Fruit fly (Drosophila melanogaster) whole organism, embryonic: ENCODE results near the gene CG14088.
A peak's percentile ranks its signal among the peaks of the same experiment; 100 is the strongest.

Experiments
- Atf-2 ChIP-seq: fragments of 200-800 bp; sonication (Bioruptor generic); optimal IDR thresholded peaks from 2 replicates; lab custom pipeline; 2016; ENCODE audit warnings: missing biosample characterization, missing genetic modification characterization
- Blimp-1 ChIP-seq: fragments of 200-800 bp; sonication (Bioruptor generic); optimal IDR thresholded peaks from 3 replicates; lab custom pipeline; 2018; ENCODE audit warnings: missing biosample characterization, missing genetic modification characterization, mild to moderate bottlenecking, moderate library complexity, missing genetic modification reagents
- BtbVII ChIP-seq: fragments of 200-800 bp; sonication (Bioruptor generic); optimal IDR thresholded peaks from 3 replicates; lab custom pipeline; 2017; ENCODE audit warnings: missing biosample characterization, mild to moderate bottlenecking, missing genetic modification characterization
- CG10431 ChIP-seq: fragments of 200-800 bp; sonication (Bioruptor generic); optimal IDR thresholded peaks from 3 replicates; lab custom pipeline; 2018; ENCODE audit warnings: missing biosample characterization, mild to moderate bottlenecking, missing genetic modification characterization
- CG10543 ChIP-seq: fragments of 200-800 bp; sonication (Bioruptor generic); optimal IDR thresholded peaks from 3 replicates; lab custom pipeline; 2017; ENCODE audit warnings: missing biosample characterization, mild to moderate bottlenecking, missing genetic modification characterization, moderate library complexity
- CG10959 ChIP-seq: fragments of 200-800 bp; sonication (Bioruptor generic); IDR thresholded peaks from 2 replicates; pipeline ENCODE4 v1.3.6; 2022; ENCODE audit warnings: missing biosample characterization, missing genetic modification characterization
- CG11085 ChIP-seq: fragments of 200-800 bp; sonication (Bioruptor generic); IDR thresholded peaks from 2 replicates; pipeline ENCODE4 v1.3.6; 2022; ENCODE audit warnings: missing biosample characterization, missing genetic modification characterization
- CG11504 ChIP-seq: fragments of 200-800 bp; sonication (Bioruptor generic); optimal IDR thresholded peaks from 3 replicates; lab custom pipeline; 2019; ENCODE audit warnings: missing biosample characterization, mild to moderate bottlenecking, missing genetic modification characterization, moderate library complexity
- CG13123 ChIP-seq: fragments of 200-800 bp; sonication (Bioruptor generic); optimal IDR thresholded peaks from 2 replicates; lab custom pipeline; 2016; ENCODE audit warnings: missing biosample characterization, missing genetic modification characterization
- CG13894 ChIP-seq: fragments of 200-800 bp; sonication (Bioruptor generic); optimal IDR thresholded peaks from 3 replicates; lab custom pipeline; 2018; ENCODE audit warnings: missing biosample characterization, mild to moderate bottlenecking, missing genetic modification characterization, moderate library complexity
- CG1529 ChIP-seq: fragments of 200-800 bp; sonication (Bioruptor generic); optimal IDR thresholded peaks from 3 replicates; lab custom pipeline; 2018; ENCODE audit warnings: missing biosample characterization, missing genetic modification characterization
- CG1647 ChIP-seq: fragments of 200-800 bp; sonication (Bioruptor generic); optimal IDR thresholded peaks from 3 replicates; lab custom pipeline; 2016; ENCODE audit warnings: missing biosample characterization, missing genetic modification characterization
- CG2129 ChIP-seq: fragments of 200-800 bp; sonication (Bioruptor generic); IDR thresholded peaks from 2 replicates; pipeline ENCODE4 v1.3.6; 2022; ENCODE audit warnings: missing biosample characterization, missing genetic modification characterization; ENCODE audit not compliant: partially characterized antibody
- CG3065 ChIP-seq: fragments of 200-800 bp; sonication (Bioruptor generic); optimal IDR thresholded peaks from 2 replicates; lab custom pipeline; 2016; ENCODE audit warnings: missing biosample characterization, missing genetic modification characterization
- CG3847 ChIP-seq: fragments of 200-800 bp; sonication (Bioruptor generic); IDR thresholded peaks from 2 replicates; pipeline ENCODE4 v1.3.6; 2022; ENCODE audit warnings: missing biosample characterization, missing genetic modification characterization
- CG4282 ChIP-seq: fragments of 200-800 bp; sonication (Bioruptor generic); optimal IDR thresholded peaks from 2 replicates; lab custom pipeline; 2016; ENCODE audit warnings: missing biosample characterization, missing genetic modification characterization
- CG4707 ChIP-seq: fragments of 200-800 bp; sonication (Bioruptor generic); optimal IDR thresholded peaks from 2 replicates; lab custom pipeline; 2018; ENCODE audit warnings: missing biosample characterization, mild to moderate bottlenecking, missing genetic modification characterization, moderate library complexity
- CG5953 ChIP-seq: fragments of 200-800 bp; sonication (Bioruptor generic); IDR thresholded peaks from 2 replicates; pipeline ENCODE4 v1.3.6; 2022; ENCODE audit warnings: missing biosample characterization, missing genetic modification characterization
- CG6689 ChIP-seq: fragments of 200-800 bp; sonication (Bioruptor generic); IDR thresholded peaks from 2 replicates; pipeline ENCODE4 v1.3.6; 2022; ENCODE audit warnings: missing biosample characterization, missing genetic modification characterization
- CG6813 ChIP-seq: fragments of 200-800 bp; sonication (Bioruptor generic); optimal IDR thresholded peaks from 2 replicates; lab custom pipeline; 2017; ENCODE audit warnings: missing biosample characterization, missing genetic modification characterization, mild to moderate bottlenecking, moderate library complexity, missing genetic modification reagents
- CG7372 ChIP-seq: fragments of 200-800 bp; sonication (Bioruptor generic); IDR thresholded peaks from 2 replicates; pipeline ENCODE4 v1.3.6; 2022; ENCODE audit warnings: missing biosample characterization, missing genetic modification characterization
- CG7963 ChIP-seq: fragments of 200-800 bp; sonication (Bioruptor generic); IDR thresholded peaks from 3 replicates; pipeline ENCODE4 v1.3.6; 2022; ENCODE audit warnings: missing biosample characterization, missing genetic modification characterization; ENCODE audit not compliant: partially characterized antibody
- CG8290 ChIP-seq, 3 experiments: fragments of 200-800 bp; sonication (Bioruptor generic); optimal IDR thresholded peaks; 2 replicates each; lab custom pipeline; 2016 to 2019; ENCODE audit warnings: missing biosample characterization in 3 of 3, missing genetic modification characterization in 3 of 3, mild to moderate bottlenecking in 2 of 3, moderate library complexity in 1 of 3
- Doc2 ChIP-seq: fragments of 200-800 bp; sonication (Bioruptor generic); IDR thresholded peaks from 2 replicates; pipeline ENCODE4 v1.3.6; 2022; ENCODE audit warnings: missing biosample characterization, missing genetic modification characterization
- Dref ChIP-seq: fragments of 200-800 bp; sonication (Bioruptor generic); IDR thresholded peaks from 2 replicates; pipeline ENCODE4 v1.3.6; 2022; ENCODE audit warnings: missing biosample characterization, missing genetic modification characterization
- Ets65A ChIP-seq: fragments of 200-800 bp; sonication (Bioruptor generic); peaks from one replicate; lab custom pipeline; 2016; ENCODE audit warnings: missing biosample characterization, missing genetic modification characterization
- Fer3 ChIP-seq: fragments of 200-800 bp; sonication (Bioruptor generic); optimal IDR thresholded peaks from 2 replicates; lab custom pipeline; 2018; ENCODE audit warnings: missing biosample characterization, mild to moderate bottlenecking, missing genetic modification characterization, moderate library complexity
- GATAe ChIP-seq: fragments of 200-800 bp; sonication (Bioruptor generic); conservative IDR thresholded peaks from 2 replicates; pipeline ENCODE4 v1.3.6; 2022; ENCODE audit warnings: missing biosample characterization, missing genetic modification characterization
- HLH54F ChIP-seq: fragments of 200-800 bp; sonication (Bioruptor generic); optimal IDR thresholded peaks from 3 replicates; lab custom pipeline; 2016; ENCODE audit warnings: missing biosample characterization, missing genetic modification characterization
- Hmr ChIP-seq: fragments of 200-800 bp; sonication (Bioruptor generic); optimal IDR thresholded peaks from 3 replicates; lab custom pipeline; 2017; ENCODE audit warnings: mild to moderate bottlenecking, missing biosample characterization, missing genetic modification reagents, missing genetic modification characterization
- Hr3 ChIP-seq: fragments of 200-800 bp; sonication (Bioruptor generic); optimal IDR thresholded peaks from 3 replicates; lab custom pipeline; 2016; ENCODE audit warnings: missing biosample characterization, missing genetic modification characterization
- Kr ChIP-seq: fragments of 200-800 bp; sonication (Bioruptor generic); optimal IDR thresholded peaks from 2 replicates; lab custom pipeline; 2017; ENCODE audit warnings: missing biosample characterization, mild to moderate bottlenecking, missing genetic modification characterization
- MBD-R2 ChIP-seq: fragments of 200-800 bp; sonication (Bioruptor generic); IDR thresholded peaks from 2 replicates; pipeline ENCODE4 v1.3.6; 2022; ENCODE audit warnings: missing biosample characterization, missing genetic modification characterization
- Nf-YB ChIP-seq: fragments of 200-800 bp; sonication (Bioruptor generic); optimal IDR thresholded peaks from 3 replicates; lab custom pipeline; 2019; ENCODE audit warnings: missing biosample characterization, mild to moderate bottlenecking, missing genetic modification characterization, moderate library complexity
- Oaz ChIP-seq: fragments of 200-800 bp; sonication (Bioruptor generic); IDR thresholded peaks from 2 replicates; pipeline ENCODE4 v1.3.6; 2022; ENCODE audit warnings: missing biosample characterization, missing genetic modification characterization
- Rfx ChIP-seq: fragments of 200-800 bp; sonication (Bioruptor generic); IDR thresholded peaks from 2 replicates; pipeline ENCODE4 v1.3.6; 2022; ENCODE audit warnings: missing biosample characterization, missing genetic modification characterization
- Sry-β ChIP-seq: fragments of 200-800 bp; sonication (Bioruptor generic); optimal IDR thresholded peaks from 2 replicates; lab custom pipeline; 2018; ENCODE audit warnings: missing biosample characterization, mild to moderate bottlenecking, missing genetic modification characterization, moderate library complexity
- br ChIP-seq: fragments of >200 bp; optimal IDR thresholded peaks from 2 replicates; lab custom pipeline; 2017
- caup ChIP-seq: fragments of 200-800 bp; sonication (Bioruptor generic); optimal IDR thresholded peaks from 3 replicates; lab custom pipeline; 2017; ENCODE audit warnings: missing biosample characterization, mild to moderate bottlenecking, missing genetic modification characterization, moderate library complexity; ENCODE audit not compliant: severe bottlenecking
- ems ChIP-seq: fragments of 200-800 bp; sonication (Bioruptor generic); optimal IDR thresholded peaks from 3 replicates; lab custom pipeline; 2016; ENCODE audit warnings: missing biosample characterization, missing genetic modification characterization
- esg ChIP-seq: fragments of 200-800 bp; sonication (Bioruptor generic); conservative IDR thresholded peaks from 2 replicates; pipeline ENCODE4 v1.3.6; 2022; ENCODE audit warnings: missing biosample characterization, missing genetic modification characterization
- exex ChIP-seq: fragments of 200-800 bp; sonication (Bioruptor generic); optimal IDR thresholded peaks from 4 replicates; lab custom pipeline; 2018; ENCODE audit warnings: missing biosample characterization, mild to moderate bottlenecking, missing genetic modification characterization, moderate library complexity
- gro ChIP-seq: fragments of 200-800 bp; sonication (Bioruptor generic); optimal IDR thresholded peaks from 2 replicates; lab custom pipeline; 2016; ENCODE audit warnings: missing biosample characterization, missing genetic modification characterization
- gt ChIP-seq: fragments of 200-800 bp; sonication (Bioruptor generic); IDR thresholded peaks from 2 replicates; pipeline ENCODE4 v1.3.6; 2022; ENCODE audit warnings: missing biosample characterization, missing genetic modification characterization
- hth ChIP-seq: fragments of >200 bp; optimal IDR thresholded peaks from 2 replicates; lab custom pipeline; 2017; ENCODE audit warnings: inconsistent platforms
- ken ChIP-seq: fragments of 200-800 bp; sonication (Bioruptor generic); IDR thresholded peaks from 3 replicates; pipeline ENCODE4 v1.3.6; 2022; ENCODE audit warnings: missing biosample characterization, missing genetic modification characterization
- lab ChIP-seq: fragments of 200-800 bp; sonication (Bioruptor generic); optimal IDR thresholded peaks from 3 replicates; lab custom pipeline; 2017; ENCODE audit warnings: missing biosample characterization, missing genetic modification characterization, mild to moderate bottlenecking, moderate library complexity, missing genetic modification reagents
- nerfin-1 ChIP-seq: fragments of 200-800 bp; sonication (Bioruptor generic); optimal IDR thresholded peaks from 3 replicates; lab custom pipeline; 2019; ENCODE audit warnings: missing biosample characterization, mild to moderate bottlenecking, missing genetic modification characterization, moderate library complexity
- scrt ChIP-seq: fragments of 200-800 bp; sonication (Bioruptor generic); optimal IDR thresholded peaks from 2 replicates; lab custom pipeline; 2018; ENCODE audit warnings: missing biosample characterization, mild to moderate bottlenecking, missing genetic modification characterization, moderate library complexity
- sob ChIP-seq: fragments of 200-800 bp; sonication (Bioruptor generic); IDR thresholded peaks from 2 replicates; pipeline ENCODE4 v1.3.6; 2022; ENCODE audit warnings: missing biosample characterization, missing genetic modification characterization
- sug ChIP-seq: fragments of 200-800 bp; optimal IDR thresholded peaks from 2 replicates; lab custom pipeline; 2019; ENCODE audit warnings: missing biosample characterization, mild to moderate bottlenecking, missing genetic modification characterization, moderate library complexity
- tna ChIP-seq: fragments of 200-800 bp; sonication (Bioruptor generic); IDR thresholded peaks from 2 replicates; pipeline ENCODE4 v1.3.6; 2022; ENCODE audit warnings: missing biosample characterization, missing genetic modification characterization; ENCODE audit not compliant: partially characterized antibody

Gene CG14088

DNA sequence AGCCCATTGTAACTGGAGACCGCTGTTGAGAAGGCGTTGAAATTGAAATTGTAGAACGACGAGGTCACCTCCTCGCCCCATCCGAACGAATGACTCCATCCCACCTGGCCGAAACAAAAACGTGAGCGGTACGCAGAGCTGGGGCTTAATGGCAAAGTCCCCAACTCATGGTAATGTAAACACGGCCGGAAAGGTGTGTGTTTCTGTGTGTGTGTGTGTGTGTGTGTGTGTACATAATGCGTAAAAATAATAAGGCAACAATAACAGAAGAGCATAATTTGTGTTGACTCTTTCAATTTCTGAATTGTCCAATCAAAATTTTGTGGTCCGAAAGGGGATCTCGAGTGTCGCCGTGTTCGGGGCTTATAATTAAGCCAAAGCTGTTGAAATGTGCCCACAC lies 49.0 kb downstream of the CG14088 start (continued):
- TF ChIP-seq CG1647 (GFP tag; lab: Kevin White, UChicago) (no peak), gt (GFP tag; lab: Robert Waterston, UW) (no peak), HLH54F (GFP tag; lab: Kevin White, UChicago) (no peak), CG11504 (tag; lab: Kevin White, UChicago) (no peak), CG10431 (GFP tag; lab: Kevin White, UChicago) (no peak), br (lab: Kevin White, UChicago) (no peak), tna (GFP tag; lab: Robert Waterston, UW) (no peak), Atf-2 (GFP tag; lab: Kevin White, UChicago) (no peak), CG1529 (GFP tag; lab: Kevin White, UChicago) (no peak), hth (lab: Kevin White, UChicago) (no peak), sug (tag; lab: Kevin White, UChicago) (no peak), scrt (GFP tag; lab: Kevin White, UChicago) (no peak), MBD-R2 (GFP tag; lab: Robert Waterston, UW) (no peak), CG7963 (no peak), CG13123 (GFP tag; lab: Kevin White, UChicago) (no peak), Rfx (GFP tag; lab: Robert Waterston, UW) (no peak), BtbVII (no peak), CG10543 (peak; percentile 42), CG4707 (GFP tag; lab: Kevin White, UChicago) (no peak), ems (GFP tag; lab: Kevin White, UChicago) (no peak), Oaz (GFP tag; lab: Robert Waterston, UW) (no peak), exex (tag; lab: Kevin White, UChicago) (no peak), Doc2 (GFP tag; lab: Robert Waterston, UW) (no peak), sob (GFP tag; lab: Robert Waterston, UW) (no peak), Blimp-1 (GFP tag; lab: Kevin White, UChicago) (no peak), CG7372 (GFP tag; lab: Robert Waterston, UW) (no peak), CG5953 (no peak), CG3847 (no peak), CG8290 (GFP tag; optimal IDR thresholded peaks at IDR 0.05; lab: Kevin White, UChicago) (no peak), CG8290 (tag; optimal IDR thresholded peaks at IDR 0.05; lab: Kevin White, UChicago) (peak in 1 of 2 experiments; percentile 20), Sry-β (GFP tag; lab: Kevin White, UChicago) (no peak), CG6813 (GFP tag; lab: Kevin White, UChicago) (no peak), caup (GFP tag; lab: Kevin White, UChicago) (peak; percentile 2), ken (GFP tag; lab: Robert Waterston, UW) (no peak), nerfin-1 (tag; lab: Kevin White, UChicago) (no peak), Kr (GFP tag; lab: Kevin White, UChicago) (no peak), GATAe (no peak), Hmr (GFP tag; lab: Kevin White, UChicago) (peak; percentile 16), CG6689 (GFP tag; lab: Robert Waterston, UW) (no peak), Ets65A (GFP tag; lab: Kevin White, UChicago) (no peak), CG2129 (GFP tag; lab: Robert Waterston, UW) (no peak), CG3065 (no peak), gro (GFP tag; lab: Kevin White, UChicago) (no peak), CG10959 (GFP tag; lab: Robert Waterston, UW) (no peak), Nf-YB (no peak), CG11085 (GFP tag; lab: Robert Waterston, UW) (no peak), CG13894 (peak; percentile 43), esg (GFP tag; lab: Robert Waterston, UW) (no peak), lab (peak; percentile 25), Hr3 (GFP tag; lab: Kevin White, UChicago) (no peak), CG4282 (no peak), Fer3 (no peak), Dref (GFP tag; lab: Robert Waterston, UW) (no peak)
